Fruit fly (Drosophila melanogaster): ENCODE data around the gene Atac1.
A peak's percentile ranks its signal among the peaks of the same experiment; 100 is the strongest.

Gene Atac1

DNA sequence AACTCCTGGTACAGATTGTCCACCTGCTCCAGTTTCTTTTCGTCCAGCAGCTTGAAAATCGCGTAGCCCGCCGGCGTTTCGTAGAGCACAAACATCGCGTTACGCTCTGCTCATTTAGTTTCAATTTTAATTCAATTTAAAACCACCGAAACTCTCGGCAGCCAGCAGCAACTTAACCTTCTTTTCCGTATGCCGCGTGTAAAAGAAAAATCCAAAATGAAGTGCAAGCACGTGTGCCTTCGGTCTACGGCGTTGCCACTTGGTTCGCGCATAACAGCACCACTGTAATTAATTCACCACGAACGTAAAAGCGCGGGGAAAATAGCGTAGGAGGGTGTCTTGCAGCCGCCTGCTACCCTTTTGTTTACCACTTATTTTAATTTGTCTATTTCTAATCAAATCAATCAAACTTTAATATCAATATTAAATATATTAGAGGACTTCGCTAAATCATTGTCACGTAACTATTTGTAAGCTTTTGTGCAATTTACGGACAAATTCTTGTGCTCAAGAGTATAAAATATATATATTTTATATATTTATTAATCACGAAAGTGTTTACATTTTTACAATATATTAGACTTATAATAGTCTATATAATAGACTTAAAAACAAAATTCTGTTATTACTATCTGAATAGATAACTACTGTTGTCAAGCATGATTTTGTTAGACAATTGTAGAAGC, 41.5 kb downstream of the Atac1 start, which contains the start of gene nop5 (continued):
- peak; percentile 79 for TF ChIP-seq CG6765 (GFP tag; optimal IDR thresholded peaks at IDR 0.05)
- no peak for TF ChIP-seq Dad (GFP tag; optimal IDR thresholded peaks at IDR 0.05)
- TF ChIP-seq NK7.1 (GFP tag; optimal IDR thresholded peaks at IDR 0.05) = no peak
- no peak for TF ChIP-seq mirr (GFP tag; optimal IDR thresholded peaks at IDR 0.05)
- TF ChIP-seq bsh (GFP tag; optimal IDR thresholded peaks at IDR 0.05) = peak in 1 of 2 experiments; percentile 54
- TF ChIP-seq CG6854 (GFP tag; optimal IDR thresholded peaks at IDR 0.05) = peak; percentile 70
- peak; percentile 27 for TF ChIP-seq CG12155 (GFP tag; optimal IDR thresholded peaks at IDR 0.05)
- TF ChIP-seq CG4328 (GFP tag; optimal IDR thresholded peaks at IDR 0.05) = peak; percentile 84
- peak; percentile 44 for TF ChIP-seq ftz-f1 (GFP tag; optimal IDR thresholded peaks at IDR 0.05)
- TF ChIP-seq Lhr (GFP tag; optimal IDR thresholded peaks at IDR 0.05) = no peak
- TF ChIP-seq disco-r (GFP tag; optimal IDR thresholded peaks at IDR 0.05) = no peak
- TF ChIP-seq Usf (GFP tag; optimal IDR thresholded peaks at IDR 0.05) = peak; percentile 59
- peak; percentile 65 for TF ChIP-seq CG15696 (tag; optimal IDR thresholded peaks at IDR 0.05)
- peak; percentile 26; the same call in 1 of the 3 replicates for TF ChIP-seq CG14050 (GFP tag; IDR thresholded peaks at IDR 0.05)
- peak; percentile 78 for TF ChIP-seq Hr3 (GFP tag; optimal IDR thresholded peaks at IDR 0.05)
- peak; percentile 76 for TF ChIP-seq NfI (GFP tag; optimal IDR thresholded peaks at IDR 0.05)
- 0 out of 2 replicates have a peak, but pooled peaks have one; percentile 22 for TF ChIP-seq CG32532 (GFP tag; IDR thresholded peaks at IDR 0.05)
- TF ChIP-seq insv (GFP tag; optimal IDR thresholded peaks at IDR 0.05) = peak in 1 of 2 experiments; percentile 63
- TF ChIP-seq bbx (GFP tag; IDR thresholded peaks at IDR 0.05; ENCODE audit: partially characterized antibody) = peak; percentile 64
- TF ChIP-seq CG6791 (GFP tag; IDR thresholded peaks at IDR 0.05; ENCODE audit: partially characterized antibody) = 0 out of 3 replicates have a peak, but pooled peaks have one; percentile 31
- peak; percentile 36 for TF ChIP-seq PHDP (tag; optimal IDR thresholded peaks at IDR 0.05)
- TF ChIP-seq croc (GFP tag; conservative IDR thresholded peaks at IDR 0.05) = peak; percentile 28; the same call in 2 of the 3 replicates
- peak; percentile 40 for TF ChIP-seq Fer2 (tag; optimal IDR thresholded peaks at IDR 0.05)
- TF ChIP-seq CG18764 (GFP tag; optimal IDR thresholded peaks at IDR 0.05) = peak; percentile 26
- peak; percentile 47 for TF ChIP-seq CG1602 (GFP tag; optimal IDR thresholded peaks at IDR 0.05)
- TF ChIP-seq ro (GFP tag; IDR thresholded peaks at IDR 0.05) = no peak
- peak; percentile 76 for TF ChIP-seq dmrt11E (tag; optimal IDR thresholded peaks at IDR 0.05)
- TF ChIP-seq CG8924 (tag; optimal IDR thresholded peaks at IDR 0.05) = peak; percentile 82
- TF ChIP-seq CG11247 (GFP tag; IDR thresholded peaks at IDR 0.05) = no peak
- TF ChIP-seq CG10267 (tag; optimal IDR thresholded peaks at IDR 0.05) = peak; percentile 69
- peak; percentile 46 for TF ChIP-seq CG17359 (tag; optimal IDR thresholded peaks at IDR 0.05)
- TF ChIP-seq grau (tag; optimal IDR thresholded peaks at IDR 0.05) = peak; percentile 80
- TF ChIP-seq CG4424 (GFP tag; optimal IDR thresholded peaks at IDR 0.05) = peak; percentile 44
- peak; percentile 19 for TF ChIP-seq CG8290 (GFP tag; optimal IDR thresholded peaks at IDR 0.05)
- no peak for TF ChIP-seq CG8290 (tag; optimal IDR thresholded peaks at IDR 0.05)
- TF ChIP-seq CG2120 (GFP tag; optimal IDR thresholded peaks at IDR 0.05) = peak; percentile 35
- peak; percentile 34 for TF ChIP-seq Ets97D (GFP tag; optimal IDR thresholded peaks at IDR 0.05)
- TF ChIP-seq CG18476 (GFP tag; optimal IDR thresholded peaks at IDR 0.05) = peak; percentile 11
- peak; percentile 44 for TF ChIP-seq sd (tag; optimal IDR thresholded peaks at IDR 0.05)
- no peak for TF ChIP-seq MTF-1 (GFP tag; optimal IDR thresholded peaks at IDR 0.05; ENCODE audit: borderline replicate concordance)
- TF ChIP-seq unc-4 (GFP tag; IDR thresholded peaks at IDR 0.05; ENCODE audit: partially characterized antibody) = no peak
- peak; percentile 30; the same call in 1 of the 2 replicates for TF ChIP-seq CG13287 (GFP tag; IDR thresholded peaks at IDR 0.05; ENCODE audit: partially characterized antibody)
- peak; percentile 65 for TF ChIP-seq CG10979 (tag; optimal IDR thresholded peaks at IDR 0.05)
- TF ChIP-seq CG15514 (GFP tag; optimal IDR thresholded peaks at IDR 0.05) = peak; percentile 27
- TF ChIP-seq CG6689 (GFP tag; IDR thresholded peaks at IDR 0.05) = peak; percentile 47
- peak; percentile 81 for TF ChIP-seq CG10431 (GFP tag; optimal IDR thresholded peaks at IDR 0.05)
- TF ChIP-seq p53 (GFP tag; optimal IDR thresholded peaks at IDR 0.05) = no peak
- TF ChIP-seq E2f1 (GFP tag; IDR thresholded peaks at IDR 0.05) = 0 out of 2 replicates have a peak, but pooled peaks have one; percentile 22
